Fruit fly (Drosophila melanogaster) whole organism, embryonic: ENCODE results near the gene CG5849.
A peak's percentile ranks its signal among the peaks of the same experiment; 100 is the strongest.

Source experiments
- Awh ChIP-seq: fragments of 200-800 bp; sonication (Bioruptor generic); IDR thresholded peaks from 2 replicates; pipeline ENCODE4, ENCODE4 v1.3.6; 2022; ENCODE audit warnings: missing biosample characterization, missing genetic modification characterization
- BtbVII ChIP-seq: fragments of 200-800 bp; sonication (Bioruptor generic); optimal IDR thresholded peaks from 3 replicates; lab custom pipeline; 2017; ENCODE audit warnings: missing biosample characterization, mild to moderate bottlenecking, missing genetic modification characterization
- CG10147 ChIP-seq: fragments of 200-800 bp; sonication (Bioruptor generic); optimal IDR thresholded peaks from 2 replicates; lab custom pipeline; 2019; ENCODE audit warnings: missing biosample characterization, mild to moderate bottlenecking, missing genetic modification characterization, moderate library complexity
- CG10979 ChIP-seq: fragments of 200-800 bp; sonication (Bioruptor generic); optimal IDR thresholded peaks from 2 replicates; lab custom pipeline; 2018; ENCODE audit warnings: missing biosample characterization, mild to moderate bottlenecking, missing genetic modification characterization, moderate library complexity
- CG11504 ChIP-seq: fragments of 200-800 bp; sonication (Bioruptor generic); optimal IDR thresholded peaks from 3 replicates; lab custom pipeline; 2019; ENCODE audit warnings: missing biosample characterization, mild to moderate bottlenecking, missing genetic modification characterization, moderate library complexity
- CG12769 ChIP-seq: fragments of 200-800 bp; sonication (Bioruptor generic); optimal IDR thresholded peaks from 2 replicates; lab custom pipeline; 2019; ENCODE audit warnings: missing biosample characterization, mild to moderate bottlenecking, missing genetic modification characterization, moderate library complexity
- CG13296 ChIP-seq: fragments of 200-800 bp; sonication (Bioruptor generic); optimal IDR thresholded peaks from 3 replicates; lab custom pipeline; 2018; ENCODE audit warnings: missing biosample characterization, mild to moderate bottlenecking, missing genetic modification characterization
- CG13894 ChIP-seq: fragments of 200-800 bp; sonication (Bioruptor generic); optimal IDR thresholded peaks from 3 replicates; lab custom pipeline; 2018; ENCODE audit warnings: missing biosample characterization, mild to moderate bottlenecking, missing genetic modification characterization, moderate library complexity
- CG14014 ChIP-seq: fragments of 200-800 bp; sonication (Bioruptor generic); IDR thresholded peaks from 2 replicates; pipeline ENCODE4 v1.3.6; 2022; ENCODE audit warnings: missing biosample characterization, missing genetic modification characterization
- CG17328 ChIP-seq: fragments of 200-800 bp; sonication (Bioruptor generic); IDR thresholded peaks from 2 replicates; pipeline ENCODE4 v1.3.6; 2022; ENCODE audit warnings: missing biosample characterization, missing genetic modification characterization
- CG18011 ChIP-seq: fragments of 200-800 bp; sonication (Bioruptor generic); optimal IDR thresholded peaks from 2 replicates; lab custom pipeline; 2017; ENCODE audit warnings: missing biosample characterization, missing genetic modification characterization, mild to moderate bottlenecking, moderate library complexity, missing genotype
- CG32772 ChIP-seq: fragments of 200-800 bp; sonication (Bioruptor generic); IDR thresholded peaks from 2 replicates; pipeline ENCODE4 v1.3.6; 2022; ENCODE audit warnings: missing biosample characterization, missing genetic modification characterization
- CG7839 ChIP-seq: fragments of 200-800 bp; sonication (Bioruptor generic); optimal IDR thresholded peaks from 3 replicates; lab custom pipeline; 2018; ENCODE audit warnings: missing biosample characterization, mild to moderate bottlenecking, missing genetic modification characterization, moderate library complexity
- CG8359 ChIP-seq: fragments of 200-800 bp; sonication (Bioruptor generic); optimal IDR thresholded peaks from 2 replicates; lab custom pipeline; 2017; ENCODE audit warnings: missing biosample characterization, mild to moderate bottlenecking, missing genetic modification characterization, borderline replicate concordance
- D19B ChIP-seq: fragments of 200-800 bp; sonication (Bioruptor generic); optimal IDR thresholded peaks from 2 replicates; lab custom pipeline; 2017; ENCODE audit warnings: missing biosample characterization, mild to moderate bottlenecking, missing genetic modification characterization
- Drgx ChIP-seq: fragments of 200-800 bp; sonication (Bioruptor generic); IDR thresholded peaks from 2 replicates; pipeline ENCODE4 v1.3.6; 2022; ENCODE audit warnings: missing biosample characterization, missing genetic modification characterization
- HLH3B ChIP-seq: fragments of 200-800 bp; sonication (Bioruptor generic); IDR thresholded peaks from 2 replicates; pipeline ENCODE4 v1.3.6; 2022; ENCODE audit warnings: missing biosample characterization, missing genetic modification characterization
- Hand ChIP-seq: fragments of 200-800 bp; sonication (Bioruptor generic); optimal IDR thresholded peaks from 2 replicates; lab custom pipeline; 2017; ENCODE audit warnings: mild to moderate bottlenecking, missing biosample characterization, missing genetic modification reagents, missing genetic modification characterization
- Ptx1 ChIP-seq: fragments of 200-800 bp; sonication (Bioruptor generic); IDR thresholded peaks from 2 replicates; pipeline ENCODE4 v1.3.6; 2022; ENCODE audit warnings: missing biosample characterization, missing genetic modification characterization
- Sox102F ChIP-seq: fragments of 200-800 bp; sonication (Bioruptor generic); optimal IDR thresholded peaks from 2 replicates; lab custom pipeline; 2018; ENCODE audit warnings: missing biosample characterization, mild to moderate bottlenecking, missing genetic modification characterization, moderate library complexity
- Stat92E ChIP-seq, 3 experiments: fragments of >200 bp in 2 of 3; fragments of 200-800 bp in 1 of 3; sonication (Bioruptor generic) in 1 of 3; optimal IDR thresholded peaks; 2 replicates each; lab custom pipeline; 2017 to 2019; ENCODE audit warnings: missing biosample characterization in 3 of 3, missing genetic modification characterization in 3 of 3, mild to moderate bottlenecking in 1 of 3, moderate library complexity in 1 of 3
- Taf1 ChIP-seq: fragments of 200-800 bp; sonication (Bioruptor generic); IDR thresholded peaks from 2 replicates; pipeline ENCODE4 v1.3.6; 2022; ENCODE audit warnings: missing biosample characterization, missing genetic modification characterization
- Trl ChIP-seq, 3 experiments: fragments of >200 bp in 2 of 3; fragments of 200-800 bp in 1 of 3; sonication (Bioruptor generic) in 1 of 3; optimal IDR thresholded peaks; 2 replicates in 1 of 3; 3 replicates in 2 of 3; lab custom pipeline; 2016 to 2017; ENCODE audit warnings: missing biosample characterization in 1 of 3, missing genetic modification characterization in 1 of 3
- Xrp1 ChIP-seq: fragments of 200-800 bp; sonication (Bioruptor generic); IDR thresholded peaks from 2 replicates; pipeline ENCODE4 v1.3.6; 2022; ENCODE audit warnings: missing biosample characterization, missing genetic modification characterization
- dmrt99B ChIP-seq: fragments of 200-800 bp; sonication (Bioruptor generic); optimal IDR thresholded peaks from 2 replicates; lab custom pipeline; 2018; ENCODE audit warnings: missing biosample characterization, mild to moderate bottlenecking, missing genetic modification characterization, moderate library complexity
- fd64A ChIP-seq: fragments of 200-800 bp; sonication (Bioruptor generic); optimal IDR thresholded peaks from 3 replicates; lab custom pipeline; 2018; ENCODE audit warnings: missing biosample characterization, mild to moderate bottlenecking, missing genetic modification characterization
- gem ChIP-seq: fragments of 200-800 bp; sonication (Bioruptor generic); optimal IDR thresholded peaks from 2 replicates; lab custom pipeline; 2019; ENCODE audit warnings: missing biosample characterization, mild to moderate bottlenecking, missing genetic modification characterization, moderate library complexity
- gt ChIP-seq: fragments of 200-800 bp; sonication (Bioruptor generic); IDR thresholded peaks from 2 replicates; pipeline ENCODE4 v1.3.6; 2022; ENCODE audit warnings: missing biosample characterization, missing genetic modification characterization
- hkb ChIP-seq, 2 experiments: fragments of 200-800 bp in 1 of 2; fragments of >200 bp in 1 of 2; sonication (Bioruptor generic) in 1 of 2; IDR thresholded peaks in 1 of 2; optimal IDR thresholded peaks in 1 of 2; 2 replicates each; pipeline versions ENCODE4 v1.3.6 to Lab custom; 2017 to 2022; ENCODE audit warnings: missing biosample characterization in 1 of 2, missing genetic modification characterization in 1 of 2
- nmo ChIP-seq: fragments of 200-800 bp; sonication (Bioruptor generic); optimal IDR thresholded peaks from 2 replicates; lab custom pipeline; 2018; ENCODE audit warnings: missing biosample characterization, mild to moderate bottlenecking, missing genetic modification characterization, moderate library complexity
- oc ChIP-seq: fragments of 200-800 bp; sonication (Bioruptor generic); optimal IDR thresholded peaks from 2 replicates; lab custom pipeline; 2018; ENCODE audit warnings: missing biosample characterization, mild to moderate bottlenecking, missing genetic modification characterization, moderate library complexity
- pan ChIP-seq, 4 experiments: fragments of >200 bp in 3 of 4; fragments of 200-800 bp in 1 of 4; sonication (Bioruptor generic) in 1 of 4; optimal IDR thresholded peaks in 3 of 4; IDR thresholded peaks in 1 of 4; 2 replicates each; pipeline versions ENCODE4 v1.3.6 to Lab custom; 2017 to 2022; ENCODE audit warnings: missing biosample characterization in 2 of 4, missing genetic modification characterization in 2 of 4, mixed read lengths in 1 of 4
- phol ChIP-seq: fragments of 200-800 bp; sonication (Bioruptor generic); optimal IDR thresholded peaks from 3 replicates; lab custom pipeline; 2018; ENCODE audit warnings: missing biosample characterization, mild to moderate bottlenecking, missing genetic modification characterization, moderate library complexity
- row ChIP-seq: fragments of 200-800 bp; sonication (Bioruptor generic); IDR thresholded peaks from 3 replicates; pipeline ENCODE4 v1.3.6; 2022; ENCODE audit warnings: missing biosample characterization, missing genetic modification characterization
- run ChIP-seq: fragments of 200-800 bp; sonication (Bioruptor generic); optimal IDR thresholded peaks from 3 replicates; lab custom pipeline; 2018; ENCODE audit warnings: missing biosample characterization, mild to moderate bottlenecking, missing genetic modification characterization
- schlank ChIP-seq: fragments of 200-800 bp; sonication (Bioruptor generic); optimal IDR thresholded peaks from 2 replicates; lab custom pipeline; 2018; ENCODE audit warnings: missing biosample characterization, mild to moderate bottlenecking, missing genetic modification characterization
- sens ChIP-seq: fragments of 200-800 bp; sonication (Bioruptor generic); peaks from one replicate; lab custom pipeline; 2016; ENCODE audit warnings: missing biosample characterization, missing genetic modification characterization
- stwl ChIP-seq: fragments of 200-800 bp; sonication (Bioruptor generic); optimal IDR thresholded peaks from 3 replicates; lab custom pipeline; 2018; ENCODE audit warnings: missing biosample characterization, mild to moderate bottlenecking, missing genetic modification characterization, moderate library complexity
- wek ChIP-seq: fragments of 200-800 bp; sonication (Bioruptor generic); optimal IDR thresholded peaks from 3 replicates; lab custom pipeline; 2018; ENCODE audit warnings: missing biosample characterization, mild to moderate bottlenecking, missing genetic modification characterization, moderate library complexity
- wor ChIP-seq: fragments of 200-800 bp; sonication (Bioruptor generic); IDR thresholded peaks from 2 replicates; pipeline ENCODE4 v1.3.6; 2022; ENCODE audit warnings: missing biosample characterization, missing genetic modification characterization

Gene CG5849

dm6 chr3R:21719934-21720431 is 19.9 kb upstream of the CG5849 start (continued):
- no peak for TF ChIP-seq Hand (GFP tag; lab: Kevin White, UChicago)
- TF ChIP-seq Trl (optimal IDR thresholded peaks at IDR 0.05; lab: Kevin White, UChicago), result peak; percentile 59 to 73
- TF ChIP-seq Trl (GFP tag; optimal IDR thresholded peaks at IDR 0.05; lab: Kevin White, UChicago), result peak; percentile 27
- TF ChIP-seq CG10147, result peak; percentile 52
- no peak for TF ChIP-seq schlank (tag; lab: Kevin White, UChicago)
- no peak for TF ChIP-seq CG13894
- TF ChIP-seq CG8359, result peak; percentile 12
- no peak for TF ChIP-seq CG14014 (GFP tag; lab: Robert Waterston, UW)

dm6 chr3R:21722457-21722856 is 17.4 kb upstream of the CG5849 start:
- TF ChIP-seq BtbVII (GFP tag; lab: Kevin White, UChicago) (no peak), Stat92E (GFP tag; optimal IDR thresholded peaks at IDR 0.05; lab: Kevin White, UChicago) (no peak), fd64A (GFP tag; lab: Kevin White, UChicago) (no peak), Drgx (GFP tag; lab: Robert Waterston, UW) (0 out of 2 replicates have a peak, but pooled peaks have one; percentile 11)

- TF ChIP-seq oc (peak; percentile 53), Awh (GFP tag; lab: Robert Waterston, UW) (0 out of 2 replicates have a peak, but pooled peaks have one; percentile 32), CG10979 (tag; lab: Kevin White, UChicago) (no peak)
Measured at dm6 chr3R:21726593-21726992, 13.3 kb upstream of the CG5849 start.

dm6 chr3R:21730955-21731354 is 8.9 kb upstream of the CG5849 start:
- TF ChIP-seq CG18011 (GFP tag; lab: Kevin White, UChicago) (peak; percentile 94), run (tag; lab: Kevin White, UChicago) (no peak), stwl (tag; lab: Kevin White, UChicago) (peak; percentile 38)

- TF ChIP-seq CG17328 (GFP tag; lab: Robert Waterston, UW) (0 out of 2 replicates have a peak, but pooled peaks have one; percentile 16), gt (GFP tag; lab: Robert Waterston, UW) (no peak), CG13296 (GFP tag; lab: Kevin White, UChicago) (no peak), CG11504 (tag; lab: Kevin White, UChicago) (peak; percentile 37), wek (no peak), phol (tag; lab: Kevin White, UChicago) (peak; percentile 17), D19B (GFP tag; lab: Kevin White, UChicago) (no peak), Taf1 (GFP tag; lab: Robert Waterston, UW) (no peak), gem (tag; lab: Kevin White, UChicago) (peak; percentile 20), Xrp1 (peak; percentile 43; the same call in 1 of the 2 replicates), row (GFP tag; lab: Robert Waterston, UW) (0 out of 3 replicates have a peak, but pooled peaks have one; percentile 28), HLH3B (GFP tag; lab: Robert Waterston, UW) (0 out of 2 replicates have a peak, but pooled peaks have one; percentile 3), sens (GFP tag; lab: Kevin White, UChicago) (peak; percentile 25), CG12769 (tag; lab: Kevin White, UChicago) (no peak), CG7839 (tag; lab: Kevin White, UChicago) (peak; percentile 5), nmo (peak; percentile 5), dmrt99B (tag; lab: Kevin White, UChicago) (peak; percentile 16), Drgx (GFP tag; lab: Robert Waterston, UW) (peak; percentile 52), Ptx1 (GFP tag; lab: Robert Waterston, UW) (peak; percentile 38; the same call in 1 of the 2 replicates), wor (GFP tag; lab: Robert Waterston, UW) (0 out of 2 replicates have a peak, but pooled peaks have one; percentile 15), CG32772 (GFP tag; lab: Robert Waterston, UW) (0 out of 2 replicates have a peak, but pooled peaks have one; percentile 5), pan (optimal IDR thresholded peaks at IDR 0.05; lab: Kevin White, UChicago) (no peak), pan (GFP tag; optimal IDR thresholded peaks at IDR 0.05 in 1 of 2, IDR thresholded peaks at IDR 0.05 in 1 of 2) (peak in 1 of 2 experiments; percentile 46), CG10979 (tag; lab: Kevin White, UChicago) (peak; percentile 2), Sox102F (GFP tag; lab: Kevin White, UChicago) (peak; percentile 27), hkb (optimal IDR thresholded peaks at IDR 0.05; lab: Kevin White, UChicago) (no peak), hkb (GFP tag; IDR thresholded peaks at IDR 0.05; lab: Robert Waterston, UW) (peak; percentile 33; the same call in 1 of the 2 replicates)
Measured at dm6 chr3R:21731682-21732081, 8.2 kb upstream of the CG5849 start.
